Fruit fly (Drosophila melanogaster) whole organism, embryonic: Measurements from ENCODE around the gene Tomosyn.
A peak's percentile ranks its signal among the peaks of the same experiment; 100 is the strongest.

ENCODE experiments used
- B-H1 ChIP-seq: fragments of 200-800 bp; sonication (Bioruptor generic); IDR thresholded peaks from 3 replicates; pipeline ENCODE4 v1.3.6; 2022; ENCODE audit warnings: missing biosample characterization, missing genetic modification characterization
- CG10979 ChIP-seq: fragments of 200-800 bp; sonication (Bioruptor generic); optimal IDR thresholded peaks from 2 replicates; lab custom pipeline; 2018; ENCODE audit warnings: missing biosample characterization, mild to moderate bottlenecking, missing genetic modification characterization, moderate library complexity
- CG11560 ChIP-seq: fragments of 200-800 bp; sonication (Bioruptor generic); IDR thresholded peaks from 3 replicates; pipeline ENCODE4 v1.3.6; 2022; ENCODE audit warnings: missing biosample characterization, missing genetic modification characterization
- CG15011 ChIP-seq: fragments of 200-800 bp; sonication (Bioruptor generic); optimal IDR thresholded peaks from 3 replicates; lab custom pipeline; 2018; ENCODE audit warnings: missing biosample characterization, mild to moderate bottlenecking, missing genetic modification characterization
- CG15601 ChIP-seq: fragments of 200-800 bp; sonication (Bioruptor generic); optimal IDR thresholded peaks from 3 replicates; lab custom pipeline; 2019; ENCODE audit warnings: missing biosample characterization, mild to moderate bottlenecking, missing genetic modification characterization, moderate library complexity
- CG16779 ChIP-seq: fragments of 200-800 bp; sonication (Bioruptor generic); IDR thresholded peaks from 2 replicates; pipeline ENCODE4 v1.3.6; 2022; ENCODE audit warnings: missing biosample characterization, missing genetic modification characterization
- CG17568 ChIP-seq: fragments of 200-800 bp; sonication (Bioruptor generic); optimal IDR thresholded peaks from 2 replicates; lab custom pipeline; 2018; ENCODE audit warnings: missing biosample characterization, mild to moderate bottlenecking, missing genetic modification characterization, moderate library complexity
- CG18476 ChIP-seq: fragments of 200-800 bp; sonication (Bioruptor generic); optimal IDR thresholded peaks from 2 replicates; lab custom pipeline; 2016; ENCODE audit warnings: missing biosample characterization, mild to moderate bottlenecking, missing genetic modification characterization
- CG2120 ChIP-seq: fragments of 200-800 bp; sonication (Bioruptor generic); optimal IDR thresholded peaks from 3 replicates; lab custom pipeline; 2016; ENCODE audit warnings: missing biosample characterization, missing genetic modification characterization
- CG2129 ChIP-seq: fragments of 200-800 bp; sonication (Bioruptor generic); IDR thresholded peaks from 2 replicates; pipeline ENCODE4 v1.3.6; 2022; ENCODE audit warnings: missing biosample characterization, missing genetic modification characterization; ENCODE audit not compliant: partially characterized antibody
- CG6254 ChIP-seq: fragments of 200-800 bp; sonication (Bioruptor generic); optimal IDR thresholded peaks from 3 replicates; lab custom pipeline; 2017; ENCODE audit warnings: mild to moderate bottlenecking, missing biosample characterization, missing genetic modification reagents, missing genetic modification characterization
- CG6854 ChIP-seq: fragments of 200-800 bp; sonication (Bioruptor generic); optimal IDR thresholded peaks from 3 replicates; lab custom pipeline; 2017; ENCODE audit warnings: missing biosample characterization, mild to moderate bottlenecking, missing genetic modification characterization
- CG7928 ChIP-seq: fragments of 200-800 bp; sonication (Bioruptor generic); optimal IDR thresholded peaks from 2 replicates; lab custom pipeline; 2017; ENCODE audit warnings: missing biosample characterization, mild to moderate bottlenecking, missing genetic modification characterization
- CG8089 ChIP-seq: fragments of 200-800 bp; sonication (Bioruptor generic); optimal IDR thresholded peaks from 3 replicates; lab custom pipeline; 2016; ENCODE audit warnings: missing biosample characterization, missing genetic modification characterization
- CG9215 ChIP-seq: fragments of 200-800 bp; sonication (Bioruptor generic); IDR thresholded peaks from 2 replicates; pipeline ENCODE4 v1.3.6; 2022; ENCODE audit warnings: missing biosample characterization, missing genetic modification characterization
- CG9817 ChIP-seq: fragments of 200-800 bp; sonication (Bioruptor generic); optimal IDR thresholded peaks from 2 replicates; lab custom pipeline; 2018; ENCODE audit warnings: missing biosample characterization, mild to moderate bottlenecking, missing genetic modification characterization, moderate library complexity
- Camta ChIP-seq: fragments of 200-800 bp; sonication (Bioruptor generic); optimal IDR thresholded peaks from 2 replicates; lab custom pipeline; 2016; ENCODE audit warnings: missing biosample characterization, missing genetic modification characterization
- Dfd ChIP-seq, 2 experiments: fragments of >200 bp; optimal IDR thresholded peaks; 2 replicates each; lab custom pipeline; 2017; ENCODE audit warnings: missing biosample characterization in 2 of 2, missing genetic modification characterization in 2 of 2
- Doc2 ChIP-seq: fragments of 200-800 bp; sonication (Bioruptor generic); IDR thresholded peaks from 2 replicates; pipeline ENCODE4 v1.3.6; 2022; ENCODE audit warnings: missing biosample characterization, missing genetic modification characterization
- E2f1 ChIP-seq: fragments of 200-800 bp; sonication (Bioruptor generic); IDR thresholded peaks from 2 replicates; pipeline ENCODE4 v1.3.6; 2022; ENCODE audit warnings: missing biosample characterization, missing genetic modification characterization
- HLH3B ChIP-seq: fragments of 200-800 bp; sonication (Bioruptor generic); IDR thresholded peaks from 2 replicates; pipeline ENCODE4 v1.3.6; 2022; ENCODE audit warnings: missing biosample characterization, missing genetic modification characterization
- Lhr ChIP-seq: fragments of 200-800 bp; sonication (Bioruptor generic); optimal IDR thresholded peaks from 3 replicates; lab custom pipeline; 2017; ENCODE audit warnings: mild to moderate bottlenecking, missing biosample characterization, missing genetic modification reagents, missing genetic modification characterization
- Myb ChIP-seq: fragments of 200-800 bp; sonication (Bioruptor generic); optimal IDR thresholded peaks from 2 replicates; lab custom pipeline; 2016; ENCODE audit warnings: missing biosample characterization, missing genetic modification characterization
- NK7.1 ChIP-seq: fragments of 200-800 bp; sonication (Bioruptor generic); optimal IDR thresholded peaks from 3 replicates; lab custom pipeline; 2016; ENCODE audit warnings: missing biosample characterization, missing genetic modification characterization
- Nf-YB ChIP-seq: fragments of 200-800 bp; sonication (Bioruptor generic); optimal IDR thresholded peaks from 3 replicates; lab custom pipeline; 2019; ENCODE audit warnings: missing biosample characterization, mild to moderate bottlenecking, missing genetic modification characterization, moderate library complexity
- Rx ChIP-seq: fragments of 200-800 bp; sonication (Bioruptor generic); IDR thresholded peaks from 2 replicates; pipeline ENCODE4 v1.3.6; 2022; ENCODE audit warnings: missing biosample characterization, missing genetic modification characterization
- Scr ChIP-seq: fragments of 200-800 bp; sonication (Bioruptor generic); IDR thresholded peaks from 2 replicates; pipeline ENCODE4 v1.3.6; 2022; ENCODE audit warnings: missing biosample characterization, missing genetic modification characterization; ENCODE audit not compliant: partially characterized antibody
- Ssrp ChIP-seq: fragments of 200-800 bp; sonication (Bioruptor generic); optimal IDR thresholded peaks from 2 replicates; lab custom pipeline; 2018; ENCODE audit warnings: missing biosample characterization, mild to moderate bottlenecking, missing genetic modification characterization, moderate library complexity
- bab2 ChIP-seq: fragments of 200-800 bp; sonication (Bioruptor generic); optimal IDR thresholded peaks from 2 replicates; lab custom pipeline; 2016; ENCODE audit warnings: missing biosample characterization, missing genetic modification characterization
- br ChIP-seq: fragments of >200 bp; optimal IDR thresholded peaks from 2 replicates; lab custom pipeline; 2017
- btn ChIP-seq: fragments of 200-800 bp; sonication (Bioruptor generic); optimal IDR thresholded peaks from 2 replicates; lab custom pipeline; 2016; ENCODE audit warnings: missing biosample characterization, missing genetic modification characterization
- chif ChIP-seq, 2 experiments: fragments of 200-800 bp; sonication (Bioruptor generic); optimal IDR thresholded peaks; 3 replicates each; lab custom pipeline; 2016; ENCODE audit warnings: missing biosample characterization in 2 of 2, missing genetic modification characterization in 2 of 2
- ems ChIP-seq: fragments of 200-800 bp; sonication (Bioruptor generic); optimal IDR thresholded peaks from 3 replicates; lab custom pipeline; 2016; ENCODE audit warnings: missing biosample characterization, missing genetic modification characterization
- exex ChIP-seq: fragments of 200-800 bp; sonication (Bioruptor generic); optimal IDR thresholded peaks from 4 replicates; lab custom pipeline; 2018; ENCODE audit warnings: missing biosample characterization, mild to moderate bottlenecking, missing genetic modification characterization, moderate library complexity
- fd64A ChIP-seq: fragments of 200-800 bp; sonication (Bioruptor generic); optimal IDR thresholded peaks from 3 replicates; lab custom pipeline; 2018; ENCODE audit warnings: missing biosample characterization, mild to moderate bottlenecking, missing genetic modification characterization
- gce ChIP-seq: fragments of 200-800 bp; sonication (Bioruptor generic); IDR thresholded peaks from 3 replicates; pipeline ENCODE4 v1.3.6; 2022; ENCODE audit warnings: missing biosample characterization, missing genetic modification characterization
- gcm ChIP-seq: fragments of 200-800 bp; sonication (Bioruptor generic); optimal IDR thresholded peaks from 2 replicates; lab custom pipeline; 2019; ENCODE audit warnings: missing biosample characterization, mild to moderate bottlenecking, missing genetic modification characterization, moderate library complexity
- her ChIP-seq: fragments of 200-800 bp; sonication (Bioruptor generic); optimal IDR thresholded peaks from 2 replicates; lab custom pipeline; 2016; ENCODE audit warnings: missing biosample characterization, missing genetic modification characterization
- jigr1 ChIP-seq: fragments of 200-800 bp; sonication (Bioruptor generic); IDR thresholded peaks from 3 replicates; pipeline ENCODE4 v1.3.6; 2022; ENCODE audit warnings: missing biosample characterization, missing genetic modification characterization
- jing ChIP-seq: fragments of 200-800 bp; sonication (Bioruptor generic); optimal IDR thresholded peaks from 2 replicates; lab custom pipeline; 2018; ENCODE audit warnings: missing biosample characterization, mild to moderate bottlenecking, missing genetic modification characterization
- knrl ChIP-seq: fragments of 200-800 bp; sonication (Bioruptor generic); IDR thresholded peaks from 3 replicates; pipeline ENCODE4 v1.3.6; 2022; ENCODE audit warnings: missing biosample characterization, missing genetic modification characterization; ENCODE audit not compliant: partially characterized antibody
- ro ChIP-seq: fragments of 200-800 bp; sonication (Bioruptor generic); IDR thresholded peaks from 2 replicates; pipeline ENCODE4 v1.3.6; 2022; ENCODE audit warnings: missing biosample characterization, missing genetic modification characterization
- run ChIP-seq: fragments of 200-800 bp; sonication (Bioruptor generic); optimal IDR thresholded peaks from 3 replicates; lab custom pipeline; 2018; ENCODE audit warnings: missing biosample characterization, mild to moderate bottlenecking, missing genetic modification characterization
- ssp ChIP-seq: fragments of 200-800 bp; sonication (Bioruptor generic); IDR thresholded peaks from 2 replicates; pipeline ENCODE4 v1.3.6; 2022; ENCODE audit warnings: missing biosample characterization, missing genetic modification characterization
- ttk ChIP-seq: fragments of 200-800 bp; sonication (Bioruptor generic); IDR thresholded peaks from 2 replicates; pipeline ENCODE4 v2.1.2; 2022; ENCODE audit warnings: missing biosample characterization, missing genetic modification characterization
- unc-4 ChIP-seq: fragments of 200-800 bp; sonication (Bioruptor generic); IDR thresholded peaks from 2 replicates; pipeline ENCODE4 v1.3.6; 2022; ENCODE audit warnings: missing biosample characterization, missing genetic modification characterization; ENCODE audit not compliant: partially characterized antibody
- unpg ChIP-seq: fragments of 200-800 bp; sonication (Bioruptor generic); optimal IDR thresholded peaks from 3 replicates; lab custom pipeline; 2018; ENCODE audit warnings: missing biosample characterization, mild to moderate bottlenecking, missing genetic modification characterization, moderate library complexity
- vnd ChIP-seq: fragments of 200-800 bp; sonication (Bioruptor generic); IDR thresholded peaks from 3 replicates; pipeline ENCODE4 v1.3.6; 2022; ENCODE audit warnings: missing biosample characterization, missing genetic modification characterization; ENCODE audit not compliant: partially characterized antibody
- wdn ChIP-seq: fragments of 200-800 bp; sonication (Bioruptor generic); IDR thresholded peaks from 2 replicates; pipeline ENCODE4 v1.3.6; 2022; ENCODE audit warnings: missing biosample characterization, missing genetic modification characterization

Gene Tomosyn

DNA sequence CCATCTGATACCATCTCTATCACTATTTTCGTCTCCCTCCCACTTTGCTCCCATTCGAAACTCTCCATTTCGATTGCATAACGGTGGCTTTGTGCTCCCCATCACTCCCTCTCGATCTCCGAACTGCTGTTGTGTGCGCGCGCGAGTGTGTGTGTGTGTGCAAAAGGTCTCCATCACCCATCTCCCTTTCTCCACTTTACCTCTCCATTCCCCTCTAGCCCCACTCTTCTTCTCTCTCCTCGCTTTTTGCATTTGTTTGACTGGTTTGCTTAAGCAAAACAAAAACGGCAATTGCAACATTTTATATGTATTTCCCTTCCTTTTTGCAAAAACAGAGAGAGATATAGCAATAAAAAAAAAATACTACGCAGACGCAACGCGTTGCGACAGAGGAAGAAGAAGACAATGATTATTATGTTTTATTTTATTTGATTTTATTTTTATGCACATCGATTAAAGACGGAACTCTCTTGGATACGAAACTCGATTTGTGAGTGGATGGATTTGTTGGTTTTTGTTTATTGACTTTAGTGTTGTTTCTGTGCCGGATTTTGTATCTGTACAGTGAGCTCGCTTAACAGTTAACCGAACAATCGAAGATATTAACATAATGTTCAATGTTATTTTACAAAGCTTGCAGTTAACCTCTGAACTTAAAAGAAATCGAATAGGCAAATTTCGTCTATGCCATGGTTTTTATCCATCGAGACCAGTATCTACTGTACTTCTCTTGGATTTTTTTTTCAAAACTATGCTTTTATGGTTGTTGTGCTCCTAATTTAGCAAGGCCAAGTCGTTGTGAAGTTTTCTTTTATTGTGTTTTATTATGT, 38.5 kb downstream of the Tomosyn start (continued):
- TF ChIP-seq fd64A (GFP tag; lab: Kevin White, UChicago), result no peak
- no peak for TF ChIP-seq ttk (GFP tag; lab: Robert Waterston, UW)
- no peak for TF ChIP-seq CG6254 (GFP tag; lab: Kevin White, UChicago)
- TF ChIP-seq her (GFP tag; lab: Kevin White, UChicago), result peak; percentile 79
- peak; percentile 34 for TF ChIP-seq Myb (GFP tag; lab: Kevin White, UChicago)
- TF ChIP-seq jing, result peak; percentile 33
- TF ChIP-seq CG2120 (GFP tag; lab: Kevin White, UChicago), result peak; percentile 86
- peak; percentile 67 for TF ChIP-seq HLH3B (GFP tag; lab: Robert Waterston, UW)
- TF ChIP-seq wdn, result peak; percentile 51; the same call in 1 of the 2 replicates
- peak; percentile 51 for TF ChIP-seq Ssrp (tag; lab: Kevin White, UChicago)
- 0 out of 2 replicates have a peak, but pooled peaks have one; percentile 32 for TF ChIP-seq Rx (GFP tag; lab: Robert Waterston, UW)
- peak; percentile 73 for TF ChIP-seq unpg (GFP tag; lab: Kevin White, UChicago)
- no peak; the same call in 2 of the 3 replicates for TF ChIP-seq B-H1
- TF ChIP-seq NK7.1 (GFP tag; lab: Kevin White, UChicago), result peak; percentile 29
- TF ChIP-seq ems, result peak; percentile 45
- TF ChIP-seq vnd (GFP tag; lab: Robert Waterston, UW), result no peak
- TF ChIP-seq CG9215 (GFP tag; lab: Robert Waterston, UW), result peak; percentile 39; the same call in 1 of the 2 replicates
- peak; percentile 26 for TF ChIP-seq CG15601 (tag; lab: Kevin White, UChicago)
- peak; percentile 11 for TF ChIP-seq Camta (GFP tag; lab: Kevin White, UChicago)
- TF ChIP-seq run, result no peak
- no peak for TF ChIP-seq CG11560
- TF ChIP-seq br (lab: Kevin White, UChicago), result no peak
- TF ChIP-seq CG15011 (GFP tag; lab: Kevin White, UChicago), result peak; percentile 31
- peak; percentile 31 to 64 for TF ChIP-seq chif (GFP tag; optimal IDR thresholded peaks at IDR 0.05; lab: Kevin White, UChicago)
- peak; percentile 33 for TF ChIP-seq CG7928 (GFP tag; lab: Kevin White, UChicago)
- TF ChIP-seq CG16779 (GFP tag; lab: Robert Waterston, UW), result 0 out of 2 replicates have a peak, but pooled peaks have one; percentile 25
- no peak for TF ChIP-seq CG8089
- peak; percentile 47 for TF ChIP-seq CG6854 (GFP tag; lab: Kevin White, UChicago)
- TF ChIP-seq CG10979 (tag; lab: Kevin White, UChicago), result peak; percentile 36
- no peak for TF ChIP-seq Scr (GFP tag; lab: Robert Waterston, UW)
- TF ChIP-seq Nf-YB (GFP tag; lab: Kevin White, UChicago), result peak; percentile 35
- TF ChIP-seq Lhr (GFP tag; lab: Kevin White, UChicago), result no peak
- TF ChIP-seq knrl (GFP tag; lab: Robert Waterston, UW), result no peak
- peak; percentile 76 for TF ChIP-seq CG9817 (tag; lab: Kevin White, UChicago)
- no peak for TF ChIP-seq btn (GFP tag; lab: Kevin White, UChicago)
- TF ChIP-seq ro (GFP tag; lab: Robert Waterston, UW), result no peak
- peak; percentile 25 for TF ChIP-seq exex (tag; lab: Kevin White, UChicago)
- peak; percentile 68 for TF ChIP-seq bab2
- TF ChIP-seq CG18476 (GFP tag; lab: Kevin White, UChicago), result peak; percentile 30
- TF ChIP-seq E2f1 (GFP tag; lab: Robert Waterston, UW), result peak; percentile 64
- TF ChIP-seq CG2129, result no peak
- TF ChIP-seq gce, result 0 out of 3 replicates have a peak, but pooled peaks have one; percentile 9
- no peak for TF ChIP-seq unc-4 (GFP tag; lab: Robert Waterston, UW)
- no peak for TF ChIP-seq gcm (GFP tag; lab: Kevin White, UChicago)
- TF ChIP-seq jigr1 (GFP tag; lab: Robert Waterston, UW), result no peak
- TF ChIP-seq CG17568 (GFP tag; lab: Kevin White, UChicago), result peak; percentile 70
- no peak for TF ChIP-seq Doc2 (GFP tag; lab: Robert Waterston, UW)
- TF ChIP-seq ssp, result no peak
- TF ChIP-seq Dfd (GFP tag; optimal IDR thresholded peaks at IDR 0.05; lab: Kevin White, UChicago), result no peak
